Fruit fly (Drosophila melanogaster): ENCODE data around the gene Sam-S.

dm6 chr2L:139610-140009 lies 32.9 kb downstream of the Sam-S start:
- TF ChIP-seq usp (GFP tag; optimal IDR thresholded peaks at IDR 0.05) (no peak), CG8478 (optimal IDR thresholded peaks at IDR 0.05) (no peak), psq (optimal IDR thresholded peaks at IDR 0.05) (no peak), Dll (optimal IDR thresholded peaks at IDR 0.05) (no peak), pan (optimal IDR thresholded peaks at IDR 0.05) (no peak), EcR (GFP tag; optimal IDR thresholded peaks at IDR 0.05) (no peak)

Measured in whole organism.